Fruit fly (Drosophila melanogaster): ENCODE measurements around the gene CG14852.

The CG14852 gene

dm6 chr3R:14597935-14598424 is 32.3 kb downstream of the CG14852 start (continued):
- TF ChIP-seq Asciz (GFP tag; optimal IDR thresholded peaks at IDR 0.05), result peak; percentile 56
- TF ChIP-seq Ravus (GFP tag; IDR thresholded peaks at IDR 0.05), result no peak
- TF ChIP-seq dmrt11E (tag; optimal IDR thresholded peaks at IDR 0.05), result peak; percentile 68
- TF ChIP-seq CG6654 (GFP tag; optimal IDR thresholded peaks at IDR 0.05), result no peak
- no peak for TF ChIP-seq pum (GFP tag; optimal IDR thresholded peaks at IDR 0.05)
- no peak for TF ChIP-seq tup (GFP tag; optimal IDR thresholded peaks at IDR 0.05)
- TF ChIP-seq fd3F (GFP tag; optimal IDR thresholded peaks at IDR 0.05), result no peak
- TF ChIP-seq jumu (GFP tag; optimal IDR thresholded peaks at IDR 0.05), result no peak
- TF ChIP-seq crp (GFP tag; optimal IDR thresholded peaks at IDR 0.05), result no peak
- peak; percentile 37; the same call in 1 of the 2 replicates for TF ChIP-seq HLH3B (GFP tag; IDR thresholded peaks at IDR 0.05)
- peak; percentile 33 for TF ChIP-seq az2 (GFP tag; optimal IDR thresholded peaks at IDR 0.05)
- TF ChIP-seq CkIIα-i1 (GFP tag; IDR thresholded peaks at IDR 0.05), result no peak
- TF ChIP-seq grau (tag; optimal IDR thresholded peaks at IDR 0.05), result peak; percentile 37
- no peak for TF ChIP-seq caup (GFP tag; optimal IDR thresholded peaks at IDR 0.05; ENCODE audit: severe bottlenecking)
- no peak for TF ChIP-seq CG12299 (tag; optimal IDR thresholded peaks at IDR 0.05)
- peak; percentile 89 for TF ChIP-seq sens (GFP tag)
- TF ChIP-seq CG11723 (GFP tag; optimal IDR thresholded peaks at IDR 0.05), result no peak
- TF ChIP-seq Myb (GFP tag; optimal IDR thresholded peaks at IDR 0.05), result no peak
- TF ChIP-seq mam (GFP tag; optimal IDR thresholded peaks at IDR 0.05), result no peak
- no peak for TF ChIP-seq gcm (GFP tag; optimal IDR thresholded peaks at IDR 0.05)
- no peak for TF ChIP-seq CG17612 (GFP tag; IDR thresholded peaks at IDR 0.05)
- no peak for TF ChIP-seq ac (GFP tag; optimal IDR thresholded peaks at IDR 0.05)
- TF ChIP-seq Gsc (GFP tag; IDR thresholded peaks at IDR 0.05), result no peak
- no peak for TF ChIP-seq cad (GFP tag; optimal IDR thresholded peaks at IDR 0.05)
- TF ChIP-seq CG13296 (GFP tag; optimal IDR thresholded peaks at IDR 0.05), result no peak
- no peak for TF ChIP-seq E2f1 (GFP tag; IDR thresholded peaks at IDR 0.05)
- peak; percentile 32 for TF ChIP-seq CG1529 (GFP tag; optimal IDR thresholded peaks at IDR 0.05)
- no peak for TF ChIP-seq Neu2 (GFP tag; optimal IDR thresholded peaks at IDR 0.05; ENCODE audit: borderline replicate concordance)
- no peak for TF ChIP-seq CG9609 (GFP tag; optimal IDR thresholded peaks at IDR 0.05)
- peak; percentile 18 for TF ChIP-seq CG6254 (GFP tag; optimal IDR thresholded peaks at IDR 0.05)
- peak; percentile 45 for TF ChIP-seq CG2678 (tag; optimal IDR thresholded peaks at IDR 0.05)
- TF ChIP-seq peb (GFP tag; IDR thresholded peaks at IDR 0.05), result no peak
- peak; percentile 32 for TF ChIP-seq CG4820 (GFP tag; optimal IDR thresholded peaks at IDR 0.05)
- no peak for TF ChIP-seq mirr (GFP tag; optimal IDR thresholded peaks at IDR 0.05)
- TF ChIP-seq ewg (GFP tag; optimal IDR thresholded peaks at IDR 0.05), result peak; percentile 45
- TF ChIP-seq ato (GFP tag; IDR thresholded peaks at IDR 0.05; ENCODE audit: partially characterized antibody), result no peak
- peak; percentile 72 for TF ChIP-seq gem (tag; optimal IDR thresholded peaks at IDR 0.05)
- TF ChIP-seq Hmr (GFP tag; optimal IDR thresholded peaks at IDR 0.05), result no peak
- TF ChIP-seq lbe (GFP tag; optimal IDR thresholded peaks at IDR 0.05), result no peak
- TF ChIP-seq Mes4 (GFP tag; optimal IDR thresholded peaks at IDR 0.05), result no peak
- TF ChIP-seq CG11247 (GFP tag; IDR thresholded peaks at IDR 0.05), result no peak
- TF ChIP-seq NK7.1 (GFP tag; optimal IDR thresholded peaks at IDR 0.05), result no peak
- no peak for TF ChIP-seq CG11085 (GFP tag; IDR thresholded peaks at IDR 0.05)
- no peak for TF ChIP-seq CG17912 (GFP tag; optimal IDR thresholded peaks at IDR 0.05)
- TF ChIP-seq pzg (GFP tag; optimal IDR thresholded peaks at IDR 0.05), result no peak
- TF ChIP-seq slbo (GFP tag; IDR thresholded peaks at IDR 0.05), result no peak
- TF ChIP-seq CG12236 (GFP tag; optimal IDR thresholded peaks at IDR 0.05), result no peak
- peak; percentile 68 for TF ChIP-seq zf30C (GFP tag; optimal IDR thresholded peaks at IDR 0.05)
- TF ChIP-seq CG16813 (GFP tag; IDR thresholded peaks at IDR 0.05; ENCODE audit: partially characterized antibody), result no peak
- TF ChIP-seq CG7372 (GFP tag; IDR thresholded peaks at IDR 0.05), result no peak
- 0 out of 2 replicates have a peak, but pooled peaks have one; percentile 36 for TF ChIP-seq chm (GFP tag; IDR thresholded peaks at IDR 0.05)

Measured in whole organism, embryonic.